Worm (Caenorhabditis elegans) whole organism, young adult: ENCODE results near the gene C11G10.1.

Experiments used
- B0336.3 ChIP-seq: fragments of 200-800 bp; sonication (Bioruptor generic); IDR thresholded peaks from 2 replicates; pipeline ENCODE4 v1.3.6; 2022; ENCODE audit warnings: missing genetic modification characterization, missing compliant biosample characterization
- C06A6.2 ChIP-seq: fragments of 200-800 bp; sonication (Bioruptor generic); conservative IDR thresholded peaks from 2 replicates; pipeline ENCODE4 v1.3.6; 2022; ENCODE audit warnings: missing genetic modification characterization, missing compliant biosample characterization
- F22D6.2 ChIP-seq: sonication (generic microtip); optimal IDR thresholded peaks from 2 replicates; lab custom pipeline; 2016; ENCODE audit warnings: mild to moderate bottlenecking, missing genetic modification characterization, missing compliant biosample characterization
- F23B12.7 ChIP-seq: sonication (generic microtip); optimal IDR thresholded peaks from 2 replicates; lab custom pipeline; 2017; ENCODE audit warnings: missing genetic modification characterization, mild to moderate bottlenecking, missing compliant biosample characterization, antibody characterized with exemption, moderate library complexity; ENCODE audit not compliant: insufficient read depth
- F33H1.4 ChIP-seq: fragments of 200-800 bp; sonication (Bioruptor generic); IDR thresholded peaks from 2 replicates; pipeline ENCODE4 v1.3.6; 2022; ENCODE audit warnings: missing genetic modification reagents, missing genetic modification characterization, missing compliant biosample characterization
- F49E8.2 ChIP-seq: sonication (generic microtip); optimal IDR thresholded peaks from 3 replicates; lab custom pipeline; 2017; ENCODE audit warnings: missing genetic modification characterization, mild to moderate bottlenecking, missing compliant biosample characterization, antibody characterized with exemption, moderate library complexity; ENCODE audit not compliant: insufficient read depth
- F52B5.7 ChIP-seq: sonication (generic microtip); optimal IDR thresholded peaks from 2 replicates; lab custom pipeline; 2016; ENCODE audit warnings: mild to moderate bottlenecking, missing genetic modification characterization, missing compliant biosample characterization
- F57C9.4 ChIP-seq: sonication (generic microtip); optimal IDR thresholded peaks from 2 replicates; lab custom pipeline; 2017; ENCODE audit warnings: mild to moderate bottlenecking, missing genetic modification characterization, missing compliant biosample characterization
- T26A5.8 ChIP-seq: sonication (generic microtip); optimal IDR thresholded peaks from 2 replicates; lab custom pipeline; 2016; ENCODE audit warnings: missing genetic modification characterization, missing compliant biosample characterization
- Y67H2A.10 ChIP-seq: fragments of 200-800 bp; sonication (Bioruptor generic); conservative IDR thresholded peaks from 2 replicates; pipeline ENCODE4 v1.3.6; 2022; ENCODE audit warnings: missing genetic modification reagents, missing genetic modification characterization, missing compliant biosample characterization
- Y95B8A.8 ChIP-seq: fragments of 200-800 bp; sonication (Bioruptor generic); IDR thresholded peaks from 2 replicates; pipeline ENCODE4 v1.3.6; 2022; ENCODE audit warnings: missing genetic modification reagents, missing genetic modification characterization, missing compliant biosample characterization
- aptf-3 ChIP-seq: fragments of 200-800 bp; sonication (Bioruptor generic); IDR thresholded peaks from 2 replicates; pipeline ENCODE4 v1.3.6; 2022; ENCODE audit warnings: missing genetic modification characterization, missing compliant biosample characterization
- atf-7 ChIP-seq: sonication (generic microtip); optimal IDR thresholded peaks from 2 replicates; lab custom pipeline; 2017; ENCODE audit warnings: mild to moderate bottlenecking, missing genetic modification characterization, missing compliant biosample characterization
- bed-1 ChIP-seq: fragments of 200-800 bp; sonication (Bioruptor generic); IDR thresholded peaks from 2 replicates; pipeline ENCODE4 v1.3.6; 2022; ENCODE audit warnings: missing genetic modification reagents, missing genetic modification characterization, missing compliant biosample characterization
- cebp-1 ChIP-seq, 2 experiments: fragments of 200-800 bp in 1 of 2; sonication (Bioruptor generic) in 1 of 2; sonication (generic microtip) in 1 of 2; IDR thresholded peaks in 1 of 2; optimal IDR thresholded peaks in 1 of 2; 2 replicates each; pipeline versions ENCODE4 v1.3.6 to Lab custom; 2017 to 2022; ENCODE audit warnings: missing compliant biosample characterization in 2 of 2, missing genetic modification characterization in 2 of 2, mild to moderate bottlenecking in 1 of 2, missing genetic modification reagents in 1 of 2, moderate library complexity in 1 of 2
- egl-44 ChIP-seq: fragments of 200-800 bp; sonication (Bioruptor generic); IDR thresholded peaks from 2 replicates; pipeline ENCODE4 v1.3.6; 2022; ENCODE audit warnings: missing genetic modification reagents, missing genetic modification characterization, missing compliant biosample characterization
- fkh-3 ChIP-seq: sonication (generic microtip); optimal IDR thresholded peaks from 2 replicates; lab custom pipeline; 2016; ENCODE audit warnings: mild to moderate bottlenecking, missing genetic modification characterization, missing compliant biosample characterization
- him-1 ChIP-seq: sonication (generic microtip); optimal IDR thresholded peaks from 2 replicates; lab custom pipeline; 2016; ENCODE audit warnings: missing genotype, missing genetic modification reagents, missing genetic modification characterization, missing compliant biosample characterization
- hmg-1.2 ChIP-seq: fragments of 200-800 bp; sonication (Bioruptor generic); IDR thresholded peaks from 2 replicates; pipeline ENCODE4 v1.3.6; 2022; ENCODE audit warnings: missing genetic modification reagents, missing genetic modification characterization, missing compliant biosample characterization
- hmg-20 ChIP-seq: fragments of 200-800 bp; sonication (Bioruptor generic); IDR thresholded peaks from 2 replicates; pipeline ENCODE4 v1.3.6; 2022; ENCODE audit warnings: missing genetic modification reagents, missing genetic modification characterization, missing compliant biosample characterization
- hrde-1 ChIP-seq: sonication (generic microtip); optimal IDR thresholded peaks from 2 replicates; lab custom pipeline; 2016; ENCODE audit warnings: missing genetic modification characterization, mild to moderate bottlenecking, missing compliant biosample characterization, moderate library complexity, missing genotype, missing genetic modification reagents, borderline replicate concordance
- hsf-1 ChIP-seq: fragments of 200-800 bp; sonication (Bioruptor generic); IDR thresholded peaks from 2 replicates; pipeline ENCODE4 v1.3.6; 2022; ENCODE audit warnings: missing genetic modification reagents, missing genetic modification characterization, missing compliant biosample characterization
- let-526 ChIP-seq: fragments of 200-800 bp; sonication (Bioruptor generic); IDR thresholded peaks from 2 replicates; pipeline ENCODE4 v1.3.6; 2022; ENCODE audit warnings: missing genetic modification reagents, missing genetic modification characterization, missing compliant biosample characterization
- madf-8 ChIP-seq: fragments of 200-800 bp; sonication (Bioruptor generic); conservative IDR thresholded peaks from 2 replicates; pipeline ENCODE4 v1.3.6; 2022; ENCODE audit warnings: missing genetic modification reagents, missing genetic modification characterization, missing compliant biosample characterization
- mes-4 ChIP-seq: sonication (generic microtip); optimal IDR thresholded peaks from 2 replicates; lab custom pipeline; 2016; ENCODE audit warnings: missing genotype, missing genetic modification characterization, missing compliant biosample characterization
- mxl-1 ChIP-seq: sonication (generic microtip); optimal IDR thresholded peaks from 2 replicates; lab custom pipeline; 2016; ENCODE audit warnings: missing genetic modification characterization, missing compliant biosample characterization
- nfya-1 ChIP-seq: sonication (generic microtip); optimal IDR thresholded peaks from 2 replicates; lab custom pipeline; 2017; ENCODE audit warnings: antibody characterized with exemption, missing compliant biosample characterization, missing genetic modification characterization, borderline replicate concordance; ENCODE audit not compliant: insufficient read depth
- nhr-120 ChIP-seq: fragments of 200-800 bp; sonication (Bioruptor generic); IDR thresholded peaks from 2 replicates; pipeline ENCODE4 v1.3.6; 2022; ENCODE audit warnings: missing genetic modification characterization, missing compliant biosample characterization
- nhr-179 ChIP-seq: sonication (generic microtip); optimal IDR thresholded peaks from 2 replicates; lab custom pipeline; 2016; ENCODE audit warnings: mild to moderate bottlenecking, missing genetic modification characterization, missing compliant biosample characterization
- nhr-27 ChIP-seq: fragments of 200-800 bp; sonication (Bioruptor generic); optimal IDR thresholded peaks from 2 replicates; lab custom pipeline; 2018; ENCODE audit warnings: mild to moderate bottlenecking, missing genetic modification characterization, moderate library complexity, missing compliant biosample characterization
- nhr-80 ChIP-seq: sonication (generic microtip); optimal IDR thresholded peaks from 2 replicates; lab custom pipeline; 2016; ENCODE audit warnings: missing genetic modification characterization, missing compliant biosample characterization
- pha-4 ChIP-seq: fragments of 150-350 bp; sonication (generic microtip); optimal IDR thresholded peaks from 2 replicates; lab custom pipeline; 2014; ENCODE audit warnings: missing biosample characterization, missing genetic modification reagents, missing genetic modification characterization
- snpc-1.1 ChIP-seq: sonication (generic microtip); optimal IDR thresholded peaks from 2 replicates; lab custom pipeline; 2017; ENCODE audit warnings: missing genetic modification characterization, mild to moderate bottlenecking, missing compliant biosample characterization, antibody characterized with exemption, moderate library complexity, missing genotype, missing genetic modification reagents; ENCODE audit not compliant: insufficient read depth
- snpc-1.3 ChIP-seq: sonication (generic microtip); optimal IDR thresholded peaks from 2 replicates; lab custom pipeline; 2017; ENCODE audit warnings: missing genetic modification characterization, mild to moderate bottlenecking, missing compliant biosample characterization, antibody characterized with exemption, moderate library complexity, missing genotype, missing genetic modification reagents; ENCODE audit not compliant: insufficient read depth
- tbp1 ChIP-seq: fragments of 200-800 bp; sonication (Bioruptor generic); optimal IDR thresholded peaks from 2 replicates; lab custom pipeline; 2018; ENCODE audit warnings: mild to moderate bottlenecking, missing genetic modification characterization, missing compliant biosample characterization
- unc-130 ChIP-seq: sonication (generic microtip); optimal IDR thresholded peaks from 2 replicates; lab custom pipeline; 2016; ENCODE audit warnings: missing genetic modification reagents, missing genetic modification characterization, missing compliant biosample characterization
- zfh-2 ChIP-seq: fragments of 200-800 bp; sonication (Bioruptor generic); conservative IDR thresholded peaks from 2 replicates; pipeline ENCODE4 v1.3.6; 2022; ENCODE audit warnings: missing genetic modification reagents, missing genetic modification characterization, missing compliant biosample characterization
- ztf-26 ChIP-seq: sonication (generic microtip); optimal IDR thresholded peaks from 2 replicates; lab custom pipeline; 2017; ENCODE audit warnings: missing genetic modification characterization, missing compliant biosample characterization
- ztf-3 ChIP-seq: fragments of 200-800 bp; sonication (Bioruptor generic); optimal IDR thresholded peaks from 2 replicates; lab custom pipeline; 2018; ENCODE audit warnings: mild to moderate bottlenecking, missing genetic modification characterization, missing compliant biosample characterization

Gene C11G10.1

DNA sequence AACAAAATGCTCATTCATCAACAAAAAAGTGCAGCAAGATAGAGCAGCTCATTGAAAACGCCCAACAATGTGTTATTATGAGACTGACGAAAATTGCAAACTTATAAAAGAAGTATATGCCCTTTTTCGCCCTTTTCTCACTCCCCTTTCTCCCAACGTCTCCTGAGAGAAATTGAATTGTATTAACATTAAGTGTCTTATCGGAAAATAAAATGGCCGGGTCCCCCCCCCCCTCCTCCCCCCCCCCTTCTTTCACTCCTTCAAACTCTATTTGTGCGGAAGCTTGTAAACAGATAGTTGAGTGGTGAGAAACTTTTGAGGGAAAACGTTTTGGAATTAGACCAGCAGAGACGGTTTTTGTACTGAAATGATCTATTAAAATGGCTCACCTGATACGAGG is 31.8 kb downstream of the C11G10.1 start:
- no peak for TF ChIP-seq F52B5.7 (tag; lab: Kevin White, UChicago)
- no peak for TF ChIP-seq mxl-1 (tag; lab: Kevin White, UChicago)
- TF ChIP-seq C06A6.2 (GFP tag; lab: Robert Waterston, UW): no peak
- no peak for TF ChIP-seq him-1 (tag; lab: Kevin White, UChicago)
- TF ChIP-seq mes-4 (tag; lab: Kevin White, UChicago): no peak
- TF ChIP-seq hsf-1 (GFP tag; lab: Robert Waterston, UW): no peak
- TF ChIP-seq nhr-179 (tag; lab: Kevin White, UChicago): no peak
- no peak for TF ChIP-seq aptf-3 (GFP tag; lab: Robert Waterston, UW)
- TF ChIP-seq ztf-26: no peak
- TF ChIP-seq egl-44 (GFP tag; lab: Robert Waterston, UW): no peak
- no peak for TF ChIP-seq B0336.3
- no peak for TF ChIP-seq zfh-2 (GFP tag; lab: Robert Waterston, UW)
- no peak for TF ChIP-seq F23B12.7 (tag; lab: Kevin White, UChicago)
- no peak for TF ChIP-seq F57C9.4 (tag; lab: Kevin White, UChicago)
- TF ChIP-seq snpc-1.1 (tag; lab: Kevin White, UChicago): no peak
- no peak for TF ChIP-seq nhr-80
- no peak for TF ChIP-seq hrde-1 (tag; lab: Kevin White, UChicago)
- no peak for TF ChIP-seq atf-7
- TF ChIP-seq tbp1 (GFP tag; lab: Kevin White, UChicago): no peak
- no peak for TF ChIP-seq T26A5.8

ce11 chrX:15125138-15125537 is 33.4 kb downstream of the C11G10.1 start:
- TF ChIP-seq mxl-1 (tag; lab: Kevin White, UChicago): no peak
- no peak for TF ChIP-seq cebp-1 (GFP tag; IDR thresholded peaks at IDR 0.05; lab: Robert Waterston, UW)
- TF ChIP-seq cebp-1 (tag; optimal IDR thresholded peaks at IDR 0.05; lab: Kevin White, UChicago): no peak
- TF ChIP-seq snpc-1.3 (tag; lab: Kevin White, UChicago): no peak
- no peak for TF ChIP-seq hrde-1 (tag; lab: Kevin White, UChicago)
- TF ChIP-seq nhr-27: no peak
- TF ChIP-seq mes-4 (tag; lab: Kevin White, UChicago): no peak
- no peak for TF ChIP-seq let-526 (GFP tag; lab: Robert Waterston, UW)
- TF ChIP-seq bed-1: no peak
- TF ChIP-seq hsf-1 (GFP tag; lab: Robert Waterston, UW): no peak
- no peak for TF ChIP-seq pha-4
- no peak for TF ChIP-seq F33H1.4 (GFP tag; lab: Robert Waterston, UW)
- no peak for TF ChIP-seq F49E8.2 (tag; lab: Kevin White, UChicago)
- TF ChIP-seq Y95B8A.8 (GFP tag; lab: Robert Waterston, UW): no peak
- no peak for TF ChIP-seq ztf-3
- TF ChIP-seq nhr-120 (GFP tag; lab: Robert Waterston, UW): no peak
- no peak for TF ChIP-seq madf-8
- TF ChIP-seq unc-130: no peak
- no peak for TF ChIP-seq egl-44 (GFP tag; lab: Robert Waterston, UW)

DNA sequence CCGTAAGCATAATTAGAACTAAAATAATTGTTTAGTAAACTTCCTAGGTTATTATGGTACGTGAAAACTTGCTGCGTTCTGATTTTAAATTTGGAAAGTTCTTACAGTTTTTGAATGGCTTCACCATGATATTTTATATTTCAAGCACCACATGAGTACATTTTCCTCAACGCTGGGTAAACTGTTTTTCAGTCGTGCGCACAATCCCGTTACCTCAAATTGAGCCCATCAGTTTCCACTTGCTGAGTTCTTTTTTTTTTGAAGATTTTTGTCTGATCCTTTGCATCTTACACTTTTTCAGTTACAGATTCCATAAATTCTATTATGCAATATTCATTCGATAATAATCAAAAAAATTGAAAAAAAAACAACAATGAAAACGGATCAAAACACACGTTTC is 38.0 kb downstream of the C11G10.1 start:
- TF ChIP-seq hrde-1 (tag; lab: Kevin White, UChicago): no peak
- TF ChIP-seq hmg-1.2 (GFP tag; lab: Robert Waterston, UW): no peak
- no peak for TF ChIP-seq fkh-3
- no peak for TF ChIP-seq nfya-1 (tag; lab: Kevin White, UChicago)
- no peak for TF ChIP-seq F22D6.2 (tag; lab: Kevin White, UChicago)
- TF ChIP-seq hmg-20 (GFP tag; lab: Robert Waterston, UW): no peak
- no peak for TF ChIP-seq Y67H2A.10 (GFP tag; lab: Robert Waterston, UW)
- no peak for TF ChIP-seq ztf-3
